Fruit fly (Drosophila melanogaster) whole organism: ENCODE data around the gene BNIP3.

Experiments used
- EcR ChIP-seq, 2 experiments: fragments of >200 bp; optimal IDR thresholded peaks; 2 replicates each; lab custom pipeline; 2017; ENCODE audit warnings: missing biosample characterization in 2 of 2, missing genetic modification characterization in 2 of 2, missing genetic modification reagents in 2 of 2
- psq ChIP-seq: fragments of >200 bp; optimal IDR thresholded peaks from 2 replicates; lab custom pipeline; 2017
- usp ChIP-seq: fragments of >200 bp; optimal IDR thresholded peaks from 2 replicates; lab custom pipeline; 2017; ENCODE audit warnings: missing biosample characterization, missing genetic modification characterization, mixed read lengths

dm6 chr3L:20494780-20495591 lies 24.2 kb downstream of the BNIP3 start, which contains the start of gene ZnT77C:
- no peak for TF ChIP-seq EcR (GFP tag; optimal IDR thresholded peaks at IDR 0.05; lab: Kevin White, UChicago)
- no peak for TF ChIP-seq usp (GFP tag; lab: Kevin White, UChicago)
- no peak for TF ChIP-seq psq
